Worm (Caenorhabditis elegans) whole organism, L1 larva: ENCODE data around the gene F41C6.4.
A peak's percentile ranks its signal among the peaks of the same experiment; 100 is the strongest.
"Not testable (repeated sequence)": the region's sequence is repeated elsewhere in the genome, so short reads cannot be mapped to it uniquely, and the experiment has no call there.

ENCODE experiments used
- C04F5.9 ChIP-seq: sonication (generic microtip); optimal IDR thresholded peaks from 2 replicates; lab custom pipeline; 2016; ENCODE audit warnings: missing genetic modification characterization, missing compliant biosample characterization
- blmp-1 ChIP-seq: fragments of 150-350 bp; optimal IDR thresholded peaks from 2 replicates; lab custom pipeline; 2014; ENCODE audit warnings: missing biosample characterization, missing genetic modification characterization
- ceh-82 ChIP-seq, 3 experiments: fragments of 150-350 bp in 1 of 3; sonication (generic microtip) in 2 of 3; optimal IDR thresholded peaks; 2 replicates each; lab custom pipeline; 2014 to 2017; ENCODE audit warnings: missing biosample characterization in 3 of 3, missing genetic modification characterization in 3 of 3
- ceh-88 ChIP-seq: fragments of 200-800 bp; sonication (Bioruptor generic); IDR thresholded peaks from 2 replicates; pipeline ENCODE4 v1.3.6; 2022; ENCODE audit warnings: missing genetic modification characterization, missing compliant biosample characterization
- ceh-90 ChIP-seq: sonication (generic microtip); optimal IDR thresholded peaks from 2 replicates; lab custom pipeline; 2016; ENCODE audit warnings: missing genetic modification characterization, missing compliant biosample characterization
- dsc-1 ChIP-seq: sonication (generic microtip); optimal IDR thresholded peaks from 2 replicates; lab custom pipeline; 2016; ENCODE audit warnings: mild to moderate bottlenecking, missing genetic modification characterization, missing compliant biosample characterization
- egl-13 ChIP-seq: sonication (generic microtip); optimal IDR thresholded peaks from 2 replicates; lab custom pipeline; 2016; ENCODE audit warnings: missing genotype, missing genetic modification reagents, missing genetic modification characterization, missing compliant biosample characterization
- elt-2 ChIP-seq: sonication (generic microtip); optimal IDR thresholded peaks from 2 replicates; lab custom pipeline; 2016; ENCODE audit warnings: missing genetic modification characterization, mild to moderate bottlenecking, inconsistent platforms, missing compliant biosample characterization, missing genetic modification reagents
- fkh-10 ChIP-seq: sonication (generic microtip); optimal IDR thresholded peaks from 2 replicates; lab custom pipeline; 2017; ENCODE audit warnings: missing biosample characterization, missing genetic modification reagents, missing genetic modification characterization
- fos-1 ChIP-seq: fragments of 150-350 bp; optimal IDR thresholded peaks from 2 replicates; lab custom pipeline; 2014; ENCODE audit warnings: missing biosample characterization, missing genetic modification characterization
- hlh-17 ChIP-seq: fragments of 200-800 bp; sonication (Bioruptor generic); optimal IDR thresholded peaks from 2 replicates; lab custom pipeline; 2018; ENCODE audit warnings: missing genetic modification characterization, mild to moderate bottlenecking, missing compliant biosample characterization, moderate library complexity, borderline replicate concordance
- isw-1 ChIP-seq: fragments of 200-800 bp; sonication (Bioruptor generic); IDR thresholded peaks from 2 replicates; pipeline ENCODE4 v1.3.6; 2022; ENCODE audit warnings: missing genetic modification characterization, missing compliant biosample characterization
- lin-14 ChIP-seq: fragments of 200-800 bp; sonication (Bioruptor generic); optimal IDR thresholded peaks from 2 replicates; lab custom pipeline; 2018; ENCODE audit warnings: mild to moderate bottlenecking, missing genetic modification characterization, moderate library complexity, missing compliant biosample characterization
- lin-35 ChIP-seq, 2 experiments: fragments of 150-350 bp; optimal IDR thresholded peaks; 2 replicates each; lab custom pipeline; 2014; ENCODE audit warnings: missing biosample characterization in 2 of 2, missing genetic modification characterization in 2 of 2, missing genetic modification reagents in 2 of 2
- lir-3 ChIP-seq: sonication (generic microtip); optimal IDR thresholded peaks from 2 replicates; lab custom pipeline; 2016; ENCODE audit warnings: mild to moderate bottlenecking, missing genetic modification characterization, moderate library complexity, missing compliant biosample characterization; ENCODE audit not compliant: poor library complexity
- mdl-1 ChIP-seq, 2 experiments: fragments of 150-350 bp; optimal IDR thresholded peaks; 2 replicates each; lab custom pipeline; 2014 to 2017; ENCODE audit warnings: missing biosample characterization in 2 of 2, missing genetic modification characterization in 2 of 2, inconsistent platforms in 1 of 2
- nhr-11 ChIP-seq: fragments of 150-350 bp; optimal IDR thresholded peaks from 2 replicates; lab custom pipeline; 2014; ENCODE audit warnings: missing biosample characterization, missing genetic modification characterization
- nhr-237 ChIP-seq: fragments of 150-350 bp; optimal IDR thresholded peaks from 2 replicates; lab custom pipeline; 2014; ENCODE audit warnings: missing biosample characterization, missing genetic modification characterization
- nhr-28 ChIP-seq: fragments of 150-350 bp; optimal IDR thresholded peaks from 2 replicates; lab custom pipeline; 2014; ENCODE audit warnings: missing biosample characterization, missing genetic modification characterization
- nhr-47 ChIP-seq: sonication (generic microtip); optimal IDR thresholded peaks from 2 replicates; lab custom pipeline; 2016; ENCODE audit warnings: mild to moderate bottlenecking, missing genetic modification characterization, moderate library complexity, missing compliant biosample characterization
- nhr-76 ChIP-seq: sonication (generic microtip); optimal IDR thresholded peaks from 2 replicates; lab custom pipeline; 2017; ENCODE audit warnings: missing biosample characterization, missing genetic modification characterization
- nhr-84 ChIP-seq: sonication (generic microtip); optimal IDR thresholded peaks from 2 replicates; lab custom pipeline; 2017; ENCODE audit warnings: missing biosample characterization, missing genetic modification characterization
- pag-3 ChIP-seq: sonication (generic microtip); optimal IDR thresholded peaks from 2 replicates; lab custom pipeline; 2017; ENCODE audit warnings: missing genetic modification characterization, mild to moderate bottlenecking, missing compliant biosample characterization, antibody characterized with exemption, borderline replicate concordance; ENCODE audit not compliant: insufficient read depth
- pqm-1 ChIP-seq: sonication (generic microtip); optimal IDR thresholded peaks from 3 replicates; lab custom pipeline; 2017; ENCODE audit warnings: missing biosample characterization, missing genetic modification characterization
- sox-4 ChIP-seq: sonication (generic microtip); optimal IDR thresholded peaks from 2 replicates; lab custom pipeline; 2016; ENCODE audit warnings: missing genetic modification characterization, missing compliant biosample characterization
- sptf-1 ChIP-seq: fragments of 150-350 bp; optimal IDR thresholded peaks from 2 replicates; lab custom pipeline; 2014; ENCODE audit warnings: missing biosample characterization, missing genetic modification characterization
- tlp-1 ChIP-seq: fragments of 150-350 bp; optimal IDR thresholded peaks from 2 replicates; lab custom pipeline; 2014; ENCODE audit warnings: missing biosample characterization, missing genetic modification characterization
- unc-30 ChIP-seq: sonication (generic microtip); optimal IDR thresholded peaks from 2 replicates; lab custom pipeline; 2017; ENCODE audit warnings: missing biosample characterization, missing genetic modification characterization
- unc-62 ChIP-seq: fragments of 150-350 bp; optimal IDR thresholded peaks from 2 replicates; lab custom pipeline; 2014; ENCODE audit warnings: missing biosample characterization, missing genetic modification reagents, missing genetic modification characterization
- unc-98 ChIP-seq: fragments of 200-800 bp; sonication (Bioruptor generic); IDR thresholded peaks from 2 replicates; pipeline ENCODE4 v1.3.6; 2022; ENCODE audit warnings: missing genetic modification characterization, missing compliant biosample characterization
- ztf-4 ChIP-seq: fragments of 150-350 bp; optimal IDR thresholded peaks from 2 replicates; lab custom pipeline; 2014; ENCODE audit warnings: missing biosample characterization, missing genetic modification characterization

Gene F41C6.4

ce11 chrX:6894104-6894503, 19.5 kb upstream of the F41C6.4 start (continued):
- TF ChIP-seq lin-14 (GFP tag; lab: Kevin White, UChicago) (peak; percentile 69), hlh-17 (no peak), isw-1 (GFP tag; lab: Robert Waterston, UW) (no peak), egl-13 (tag; lab: Kevin White, UChicago) (no peak), nhr-28 (tag; lab: Kevin White, UChicago) (no peak)

ce11 chrX:6893074-6893473, 18.5 kb upstream of the F41C6.4 start:
- TF ChIP-seq ztf-4 (tag; lab: Kevin White, UChicago) (no peak), C04F5.9 (tag; lab: Kevin White, UChicago) (no peak), fkh-10 (GFP tag; lab: Kevin White, UChicago) (peak; percentile 5), tlp-1 (tag; lab: Kevin White, UChicago) (no peak), lin-14 (GFP tag; lab: Kevin White, UChicago) (peak; percentile 55)

DNA sequence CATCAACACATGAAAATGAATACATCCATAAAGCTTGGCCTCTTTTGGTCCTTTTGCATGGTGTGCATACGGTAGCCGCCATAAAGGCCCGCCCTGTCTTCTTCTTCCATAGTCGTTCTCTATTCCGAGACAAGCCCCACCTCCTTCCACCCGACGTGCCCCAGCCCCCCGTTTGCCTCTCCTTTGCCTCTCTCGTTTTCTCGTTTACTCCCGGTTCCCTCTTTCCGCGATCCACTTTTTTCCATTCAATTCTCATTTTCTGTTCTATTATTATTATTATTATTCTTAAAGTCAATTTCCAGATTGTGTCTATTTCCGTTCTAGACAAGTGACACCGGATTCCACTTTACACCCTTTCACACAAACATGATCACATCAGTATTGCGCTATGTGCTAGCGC, 14.8 kb upstream of the F41C6.4 start, which contains the start of gene unc-6:
unc-6 (plus strand) TSS at position 301 of the 400 bp plus-strand sequence.
- no peak for TF ChIP-seq blmp-1 (tag; lab: Kevin White, UChicago)
- TF ChIP-seq fos-1 (tag; lab: Kevin White, UChicago) = no peak
- no peak for TF ChIP-seq C04F5.9 (tag; lab: Kevin White, UChicago)
- no peak for TF ChIP-seq ceh-82 (tag; optimal IDR thresholded peaks at IDR 0.05; lab: Kevin White, UChicago)
- no peak for TF ChIP-seq nhr-47
- no peak for TF ChIP-seq unc-30 (tag; lab: Kevin White, UChicago)
- TF ChIP-seq ceh-88 (GFP tag; lab: Robert Waterston, UW) = no peak
- no peak for TF ChIP-seq unc-98 (GFP tag; lab: Robert Waterston, UW)

DNA sequence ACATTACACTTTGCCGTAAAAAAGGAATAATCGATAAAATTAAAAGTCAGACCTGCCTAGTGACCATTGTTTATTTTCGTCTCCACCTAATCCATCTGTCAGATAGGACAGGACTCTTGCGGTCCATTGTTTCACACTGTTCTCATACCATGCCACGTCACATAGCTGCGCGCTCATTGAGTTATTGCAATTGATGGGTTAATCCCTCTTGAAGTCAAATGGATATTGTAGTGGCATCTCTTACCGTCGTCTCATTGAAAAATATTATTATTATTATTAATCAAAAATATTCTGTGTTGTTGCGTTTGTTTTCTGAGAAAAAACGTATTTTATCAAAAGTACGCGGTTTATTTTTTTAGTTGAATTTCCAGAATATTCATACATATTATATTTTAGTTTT, 13.6 kb upstream of the F41C6.4 start:
- TF ChIP-seq blmp-1 (tag; lab: Kevin White, UChicago) (no peak), nhr-76 (tag; lab: Kevin White, UChicago) (no peak)

- TF ChIP-seq nhr-28 (tag; lab: Kevin White, UChicago) (no peak), lin-35 (GFP tag; optimal IDR thresholded peaks at IDR 0.05; lab: Kevin White, UChicago) (peak in 1 of 2 experiments; percentile 3), sptf-1 (tag; lab: Kevin White, UChicago) (no peak), elt-2 (peak; percentile 71), mdl-1 (tag; optimal IDR thresholded peaks at IDR 0.05; lab: Kevin White, UChicago) (no peak), sox-4 (no peak)
Measured at ce11 chrX:6885227-6885853, 10.7 kb upstream of the F41C6.4 start, which contains the start of gene F41C6.7. F41C6.7 (minus strand) TSS chrX:6885277.

DNA sequence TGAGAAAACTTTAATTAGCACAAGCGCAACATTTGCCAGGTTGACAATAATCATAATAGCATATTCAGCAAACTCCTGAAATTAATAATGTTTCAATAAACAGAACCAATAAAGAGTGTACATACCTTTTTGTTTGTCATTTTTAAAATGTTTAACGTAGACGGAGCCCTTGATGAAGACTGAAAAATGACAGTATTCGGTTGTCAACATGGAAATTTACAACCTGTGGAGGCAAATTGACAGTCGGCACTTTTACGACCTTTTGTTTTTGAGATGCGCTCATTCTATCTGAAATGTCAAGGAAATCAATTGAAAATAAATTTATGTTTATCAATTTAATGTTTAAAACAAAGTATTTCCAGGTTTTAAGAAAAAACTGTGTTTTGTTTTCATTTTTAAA, 9.8 kb upstream of the F41C6.4 start:
- TF ChIP-seq nhr-47 = no peak
- TF ChIP-seq pag-3 (tag; lab: Kevin White, UChicago) = no peak
- no peak for TF ChIP-seq unc-62 (GFP tag; lab: Kevin White, UChicago)
- no peak for TF ChIP-seq nhr-237 (tag; lab: Kevin White, UChicago)
- no peak for TF ChIP-seq ceh-90 (tag; lab: Kevin White, UChicago)
- no peak for TF ChIP-seq nhr-84 (tag; lab: Kevin White, UChicago)
- no peak for TF ChIP-seq lir-3 (tag; lab: Kevin White, UChicago)
- no peak for TF ChIP-seq pqm-1 (tag; lab: Kevin White, UChicago)

DNA sequence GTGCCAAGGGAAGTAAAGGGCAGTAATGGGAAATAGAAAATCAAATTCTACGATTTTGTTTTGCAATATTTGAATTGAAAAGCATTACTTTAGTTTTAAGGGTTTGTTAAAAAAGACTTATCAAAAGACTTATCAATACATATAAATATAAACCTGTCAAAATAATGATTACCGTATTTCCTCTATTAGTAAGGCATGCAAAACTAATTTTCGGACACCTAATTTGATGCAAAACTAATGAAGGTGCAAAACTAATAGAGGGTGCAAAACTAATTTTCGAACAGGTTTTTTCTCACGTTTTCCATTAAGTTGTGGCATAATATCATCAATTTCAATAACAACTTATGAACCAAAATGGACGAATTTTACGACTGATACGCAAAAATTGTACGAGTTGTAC, 7.2 kb upstream of the F41C6.4 start, which contains the start of gene F41C6.6:
F41C6.6 (minus strand) TSS at position 101 of the 400 bp plus-strand sequence.
- TF ChIP-seq dsc-1 (tag; lab: Kevin White, UChicago); sox-4; nhr-11 (tag; lab: Kevin White, UChicago): not testable (repeated sequence)
